Worm (Caenorhabditis elegans): ENCODE results near the gene F31F4.1.

DNA sequence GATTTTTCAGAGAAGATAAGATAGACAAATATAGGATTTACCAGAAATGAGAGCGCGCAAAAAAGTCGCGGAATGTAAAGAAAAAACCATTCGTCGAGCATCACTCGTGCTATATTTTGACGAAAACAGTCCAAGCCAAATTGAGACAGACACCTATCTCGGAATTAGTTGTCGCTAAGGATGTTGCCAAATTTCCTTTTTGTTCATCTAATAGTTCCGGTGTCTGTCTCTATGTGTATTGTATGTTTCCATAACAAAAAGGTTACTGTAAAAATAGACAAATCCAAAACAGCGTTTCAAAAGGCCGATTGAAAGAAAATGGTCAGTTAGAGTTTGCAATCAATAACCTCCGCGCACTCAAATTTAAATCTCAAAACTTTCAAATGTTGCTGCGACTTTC lies 10.8 kb downstream of the F31F4.1 start, which contains the start of gene srj-53:
- no peak for TF ChIP-seq nhr-237 (tag; optimal IDR thresholded peaks at IDR 0.05)
- TF ChIP-seq lin-13 (tag; optimal IDR thresholded peaks at IDR 0.05): no peak
- TF ChIP-seq sptf-1 (tag; optimal IDR thresholded peaks at IDR 0.05): no peak
- no peak for TF ChIP-seq blmp-1 (tag; optimal IDR thresholded peaks at IDR 0.05)
- no peak for TF ChIP-seq ceh-39 (tag; optimal IDR thresholded peaks at IDR 0.05)
- no peak for TF ChIP-seq elt-3 (tag; optimal IDR thresholded peaks at IDR 0.05)
- TF ChIP-seq zip-8 (tag; optimal IDR thresholded peaks at IDR 0.05): no peak

Measured in whole organism, mixed stage, embryonic.